Fruit fly (Drosophila melanogaster): ENCODE measurements around the gene Pisd.
A peak's percentile ranks its signal among the peaks of the same experiment; 100 is the strongest.

dm6 chr3R:24057188-24057587 is 6.6 kb downstream of the Pisd start, which contains the start of gene Hsp68:
- TF ChIP-seq D1 (tag; optimal IDR thresholded peaks at IDR 0.05) (no peak), CG32121 (GFP tag; IDR thresholded peaks at IDR 0.05) (peak; percentile 15; the same call in 1 of the 2 replicates), Pif1B (GFP tag; optimal IDR thresholded peaks at IDR 0.05) (no peak), EcR (GFP tag; optimal IDR thresholded peaks at IDR 0.05) (peak; percentile 88), CG13204 (GFP tag; optimal IDR thresholded peaks at IDR 0.05) (no peak), Pif1A (GFP tag; optimal IDR thresholded peaks at IDR 0.05) (no peak)
